Worm (Caenorhabditis elegans) whole organism, L1 larva: ENCODE measurements around the gene flp-10.

Experiments
- Y116A8C.19 ChIP-seq: sonication (generic microtip); optimal IDR thresholded peaks from 2 replicates; lab custom pipeline; 2016; ENCODE audit warnings: missing compliant biosample characterization, missing genetic modification characterization, borderline replicate concordance
- aly-2 ChIP-seq: fragments of 150-350 bp; optimal IDR thresholded peaks from 2 replicates; lab custom pipeline; 2014; ENCODE audit warnings: missing biosample characterization, missing genetic modification characterization
- blmp-1 ChIP-seq: fragments of 150-350 bp; optimal IDR thresholded peaks from 2 replicates; lab custom pipeline; 2014; ENCODE audit warnings: missing biosample characterization, missing genetic modification characterization
- ceh-63 ChIP-seq: fragments of 200-800 bp; sonication (Bioruptor generic); optimal IDR thresholded peaks from 2 replicates; lab custom pipeline; 2018; ENCODE audit warnings: mild to moderate bottlenecking, missing genetic modification characterization, missing compliant biosample characterization
- efl-1 ChIP-seq, 4 experiments: fragments of 150-350 bp; optimal IDR thresholded peaks in 3 of 4; peaks in 1 of 4; 1 replicate in 1 of 4; 2 replicates in 3 of 4; lab custom pipeline; 2014; ENCODE audit warnings: missing biosample characterization in 2 of 4, missing genetic modification characterization in 2 of 4, missing genetic modification reagents in 2 of 4
- efl-3 ChIP-seq: fragments of 200-800 bp; sonication (Bioruptor generic); optimal IDR thresholded peaks from 2 replicates; lab custom pipeline; 2018; ENCODE audit warnings: mild to moderate bottlenecking, missing genetic modification characterization, missing compliant biosample characterization
- egl-13 ChIP-seq: sonication (generic microtip); optimal IDR thresholded peaks from 2 replicates; lab custom pipeline; 2016; ENCODE audit warnings: missing genotype, missing genetic modification reagents, missing genetic modification characterization, missing compliant biosample characterization
- elt-2 ChIP-seq: sonication (generic microtip); optimal IDR thresholded peaks from 2 replicates; lab custom pipeline; 2016; ENCODE audit warnings: missing genetic modification characterization, mild to moderate bottlenecking, inconsistent platforms, missing compliant biosample characterization, missing genetic modification reagents
- fkh-10 ChIP-seq: sonication (generic microtip); optimal IDR thresholded peaks from 2 replicates; lab custom pipeline; 2017; ENCODE audit warnings: missing biosample characterization, missing genetic modification reagents, missing genetic modification characterization
- fkh-4 ChIP-seq: sonication (generic microtip); optimal IDR thresholded peaks from 2 replicates; lab custom pipeline; 2016; ENCODE audit warnings: missing compliant biosample characterization, missing genetic modification characterization, borderline replicate concordance
- fos-1 ChIP-seq: fragments of 150-350 bp; optimal IDR thresholded peaks from 2 replicates; lab custom pipeline; 2014; ENCODE audit warnings: missing biosample characterization, missing genetic modification characterization
- isw-1 ChIP-seq: fragments of 200-800 bp; sonication (Bioruptor generic); IDR thresholded peaks from 2 replicates; pipeline ENCODE4 v1.3.6; 2022; ENCODE audit warnings: missing genetic modification characterization, missing compliant biosample characterization
- lin-14 ChIP-seq: fragments of 200-800 bp; sonication (Bioruptor generic); optimal IDR thresholded peaks from 2 replicates; lab custom pipeline; 2018; ENCODE audit warnings: mild to moderate bottlenecking, missing genetic modification characterization, moderate library complexity, missing compliant biosample characterization
- lin-39 ChIP-seq: fragments of 150-350 bp; optimal IDR thresholded peaks from 2 replicates; lab custom pipeline; 2014; ENCODE audit warnings: missing biosample characterization, missing genetic modification reagents, missing genetic modification characterization
- mab-9 ChIP-seq: fragments of 200-800 bp; sonication (Bioruptor generic); IDR thresholded peaks from 2 replicates; pipeline ENCODE4 v1.3.6; 2022; ENCODE audit warnings: missing genetic modification reagents, missing genetic modification characterization, missing compliant biosample characterization
- mef-2 ChIP-seq: fragments of 150-350 bp; optimal IDR thresholded peaks from 2 replicates; lab custom pipeline; 2014; ENCODE audit warnings: missing biosample characterization, missing genetic modification characterization
- mep-1 ChIP-seq: fragments of 150-350 bp; optimal IDR thresholded peaks from 2 replicates; lab custom pipeline; 2014; ENCODE audit warnings: missing biosample characterization, missing genetic modification characterization
- nhr-11 ChIP-seq: fragments of 150-350 bp; optimal IDR thresholded peaks from 2 replicates; lab custom pipeline; 2014; ENCODE audit warnings: missing biosample characterization, missing genetic modification characterization
- nhr-12 ChIP-seq: sonication (generic microtip); optimal IDR thresholded peaks from 2 replicates; lab custom pipeline; 2017; ENCODE audit warnings: missing biosample characterization, missing genetic modification characterization
- nhr-20 ChIP-seq: sonication (generic microtip); optimal IDR thresholded peaks from 2 replicates; lab custom pipeline; 2016; ENCODE audit warnings: mild to moderate bottlenecking, missing genetic modification characterization, missing compliant biosample characterization
- nhr-47 ChIP-seq: sonication (generic microtip); optimal IDR thresholded peaks from 2 replicates; lab custom pipeline; 2016; ENCODE audit warnings: mild to moderate bottlenecking, missing genetic modification characterization, moderate library complexity, missing compliant biosample characterization
- nhr-71 ChIP-seq: sonication (generic microtip); optimal IDR thresholded peaks from 2 replicates; lab custom pipeline; 2016; ENCODE audit warnings: mild to moderate bottlenecking, missing genetic modification characterization, moderate library complexity, missing compliant biosample characterization
- nhr-85 ChIP-seq: sonication (generic microtip); peaks from one replicate; lab custom pipeline; 2016; ENCODE audit warnings: missing genetic modification characterization, inconsistent platforms, missing compliant biosample characterization
- sox-4 ChIP-seq: sonication (generic microtip); optimal IDR thresholded peaks from 2 replicates; lab custom pipeline; 2016; ENCODE audit warnings: missing genetic modification characterization, missing compliant biosample characterization
- sup-37 ChIP-seq: fragments of 200-800 bp; sonication (Bioruptor generic); optimal IDR thresholded peaks from 2 replicates; lab custom pipeline; 2018; ENCODE audit warnings: mild to moderate bottlenecking, missing genetic modification characterization, missing compliant biosample characterization
- tlp-1 ChIP-seq: fragments of 150-350 bp; optimal IDR thresholded peaks from 2 replicates; lab custom pipeline; 2014; ENCODE audit warnings: missing biosample characterization, missing genetic modification characterization
- unc-98 ChIP-seq: fragments of 200-800 bp; sonication (Bioruptor generic); IDR thresholded peaks from 2 replicates; pipeline ENCODE4 v1.3.6; 2022; ENCODE audit warnings: missing genetic modification characterization, missing compliant biosample characterization
- vab-15 ChIP-seq: sonication (generic microtip); optimal IDR thresholded peaks from 2 replicates; lab custom pipeline; 2017; ENCODE audit warnings: missing genotype, mild to moderate bottlenecking, missing genetic modification characterization, missing compliant biosample characterization
- zag-1 ChIP-seq: fragments of 150-350 bp; optimal IDR thresholded peaks from 2 replicates; lab custom pipeline; 2014; ENCODE audit warnings: missing biosample characterization, missing genetic modification characterization
- ztf-4 ChIP-seq: fragments of 150-350 bp; optimal IDR thresholded peaks from 2 replicates; lab custom pipeline; 2014; ENCODE audit warnings: missing biosample characterization, missing genetic modification characterization

flp-10 gene

DNA sequence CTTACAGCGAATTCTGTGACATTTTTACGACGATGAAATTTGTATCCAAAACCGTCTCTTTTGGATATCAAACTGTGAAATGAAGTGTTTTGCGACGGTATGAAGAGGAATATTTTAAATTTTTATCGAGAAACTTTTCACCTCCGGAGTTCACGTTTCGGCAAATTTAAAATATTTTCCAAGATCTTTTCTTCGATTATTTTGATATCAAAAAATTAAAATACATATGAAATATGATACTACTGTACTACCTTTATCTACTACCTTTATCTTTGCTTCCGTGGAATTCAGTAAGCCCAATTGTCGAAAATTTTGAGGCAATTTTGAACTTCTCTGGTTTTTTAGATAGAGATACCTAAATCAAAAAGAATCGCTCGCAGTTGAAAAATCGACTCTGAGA lies 9.1 kb downstream of the flp-10 start, which contains the start of gene kin-26:
Gene kin-26 (minus strand): TSS at position 101 of the 400 bp plus-strand sequence.
- TF ChIP-seq efl-1 (optimal IDR thresholded peaks at IDR 0.05; lab: Kevin White, UChicago) (no peak), efl-1 (GFP tag; optimal IDR thresholded peaks at IDR 0.05 in 1 of 2; lab: Kevin White, UChicago) (peak in 1 of 2 experiments; percentile 4), zag-1 (tag; lab: Kevin White, UChicago) (no peak)

- TF ChIP-seq lin-39 (tag; lab: Kevin White, UChicago) (no peak), efl-1 (optimal IDR thresholded peaks at IDR 0.05; lab: Kevin White, UChicago) (no peak), efl-1 (GFP tag; optimal IDR thresholded peaks at IDR 0.05 in 1 of 2; lab: Kevin White, UChicago) (peak in 1 of 2 experiments; percentile 63)
Measured at ce11 chrIV:7879017-7879416, 10.3 kb downstream of the flp-10 start, which contains the start of gene srt-73. srt-73 (plus strand) TSS chrIV:7879317.

ce11 chrIV:7881166-7881565 lies 12.5 kb downstream of the flp-10 start:
- TF ChIP-seq tlp-1 (tag; lab: Kevin White, UChicago) (peak; percentile 54), elt-2 (tag; lab: Kevin White, UChicago) (peak; percentile 53), unc-98 (GFP tag; lab: Robert Waterston, UW) (no peak)

DNA sequence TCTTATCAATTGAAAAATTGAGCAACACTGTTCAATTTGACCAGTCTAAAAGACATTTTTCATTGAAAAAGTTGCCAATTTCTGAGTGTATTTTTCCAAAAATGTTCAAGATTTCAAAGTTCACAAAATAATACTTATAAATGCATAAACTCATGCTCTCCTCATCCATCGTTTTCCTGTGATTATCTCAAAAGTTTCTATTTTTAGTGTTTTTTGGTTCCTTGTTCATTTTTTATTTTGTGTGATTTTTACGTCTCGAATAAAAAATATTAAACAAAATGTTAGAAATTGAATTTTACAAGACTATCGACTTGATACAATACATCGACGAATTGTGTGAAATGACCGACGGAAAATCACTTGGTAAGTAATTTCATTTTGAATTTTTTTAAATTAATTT lies 13.0 kb downstream of the flp-10 start, which contains the start of gene atic-1:
Gene atic-1 (plus strand): TSS at position 301 of the 400 bp plus-strand sequence.
- no peak for TF ChIP-seq nhr-12 (tag; lab: Kevin White, UChicago)
- no peak for TF ChIP-seq nhr-11 (tag; lab: Kevin White, UChicago)
- TF ChIP-seq egl-13 (tag; lab: Kevin White, UChicago) = no peak
- TF ChIP-seq nhr-20 (tag; lab: Kevin White, UChicago) = no peak
- TF ChIP-seq tlp-1 (tag; lab: Kevin White, UChicago) = no peak
- no peak for TF ChIP-seq isw-1
- TF ChIP-seq aly-2 = no peak
- no peak for TF ChIP-seq blmp-1 (tag; lab: Kevin White, UChicago)
- no peak for TF ChIP-seq efl-1 (optimal IDR thresholded peaks at IDR 0.05; lab: Kevin White, UChicago)
- no peak for TF ChIP-seq efl-1 (GFP tag; optimal IDR thresholded peaks at IDR 0.05 in 1 of 2; lab: Kevin White, UChicago)
- TF ChIP-seq lin-14 (GFP tag; lab: Kevin White, UChicago) = no peak
- no peak for TF ChIP-seq ceh-63 (GFP tag; lab: Kevin White, UChicago)
- no peak for TF ChIP-seq ztf-4 (tag; lab: Kevin White, UChicago)
- no peak for TF ChIP-seq mep-1 (tag; lab: Kevin White, UChicago)
- no peak for TF ChIP-seq Y116A8C.19
- TF ChIP-seq fos-1 = no peak
- TF ChIP-seq nhr-47 (tag; lab: Kevin White, UChicago) = no peak
- TF ChIP-seq, all 84 proteins: peak for 0

DNA sequence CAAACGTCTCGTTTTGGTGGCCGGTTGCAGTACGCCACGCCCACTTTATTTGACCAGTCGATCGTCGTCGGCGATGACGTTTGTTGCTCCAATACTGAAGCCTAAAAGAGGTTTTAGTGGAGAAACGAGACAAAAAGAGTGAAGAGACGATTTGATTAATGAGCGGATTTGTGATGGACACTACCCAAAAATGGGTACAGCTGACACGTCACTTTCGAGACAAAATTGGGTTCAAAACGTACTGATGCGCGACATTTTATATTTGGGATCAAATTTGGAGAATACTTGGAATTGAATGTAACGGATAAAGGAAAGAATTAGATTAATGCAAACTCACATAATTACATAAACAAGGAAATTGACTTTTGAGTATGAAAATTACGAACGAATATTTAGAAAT lies 28.7 kb downstream of the flp-10 start, which contains the start of gene ilys-4:
Gene ilys-4 (minus strand): TSS at position 101 of the 400 bp plus-strand sequence.
- TF ChIP-seq fkh-4 (tag; lab: Kevin White, UChicago) (no peak), vab-15 (no peak), isw-1 (no peak), efl-3 (GFP tag; lab: Kevin White, UChicago) (no peak), sup-37 (no peak), nhr-71 (tag; lab: Kevin White, UChicago) (no peak), mef-2 (tag; lab: Kevin White, UChicago) (no peak), nhr-85 (tag; lab: Kevin White, UChicago) (no peak), mab-9 (GFP tag; lab: Robert Waterston, UW) (no peak), sox-4 (no peak)

ce11 chrIV:7897953-7898352 lies 29.2 kb downstream of the flp-10 start:
- TF ChIP-seq nhr-12 (tag; lab: Kevin White, UChicago) (no peak), lin-14 (GFP tag; lab: Kevin White, UChicago) (peak; percentile 29), fkh-10 (GFP tag; lab: Kevin White, UChicago) (peak; percentile 48), aly-2 (no peak)
